Fruit fly (Drosophila melanogaster) whole organism, prepupa: ENCODE measurements around the gene Lk.
A peak's percentile ranks its signal among the peaks of the same experiment; 100 is the strongest.

Source experiments
- CG15336 ChIP-seq: fragments of 200-800 bp; sonication (Bioruptor generic); IDR thresholded peaks from 2 replicates; pipeline ENCODE4 v1.3.6; 2022; ENCODE audit warnings: missing biosample characterization, missing genetic modification characterization
- CG16779 ChIP-seq: fragments of 200-800 bp; sonication (Bioruptor generic); optimal IDR thresholded peaks from 3 replicates; lab custom pipeline; 2017; ENCODE audit warnings: missing biosample characterization, mild to moderate bottlenecking, missing genetic modification characterization
- CG3032 ChIP-seq: fragments of 200-800 bp; optimal IDR thresholded peaks from 2 replicates; lab custom pipeline; 2019; ENCODE audit warnings: missing biosample characterization, mild to moderate bottlenecking, missing genetic modification characterization, moderate library complexity
- CG31627 ChIP-seq: fragments of 200-800 bp; sonication (Bioruptor generic); optimal IDR thresholded peaks from 3 replicates; lab custom pipeline; 2016; ENCODE audit warnings: missing biosample characterization, missing genetic modification characterization
- CG3919 ChIP-seq: fragments of 200-800 bp; sonication (Bioruptor generic); optimal IDR thresholded peaks from 3 replicates; lab custom pipeline; 2016; ENCODE audit warnings: missing biosample characterization, missing genetic modification characterization
- CG6163 ChIP-seq: fragments of 200-800 bp; sonication (Bioruptor generic); IDR thresholded peaks from 3 replicates; pipeline ENCODE4 v1.3.6; 2022; ENCODE audit warnings: missing biosample characterization, missing genetic modification characterization
- CG6792 ChIP-seq: fragments of 200-800 bp; sonication (Bioruptor generic); optimal IDR thresholded peaks from 3 replicates; lab custom pipeline; 2016; ENCODE audit warnings: missing biosample characterization, missing genetic modification characterization
- CG6808 ChIP-seq: fragments of 200-800 bp; sonication (Bioruptor generic); optimal IDR thresholded peaks from 3 replicates; lab custom pipeline; 2017; ENCODE audit warnings: missing biosample characterization, missing genetic modification characterization, mild to moderate bottlenecking, moderate library complexity, missing genetic modification reagents
- CG8632 ChIP-seq: fragments of 200-800 bp; sonication (Bioruptor generic); optimal IDR thresholded peaks from 3 replicates; lab custom pipeline; 2016; ENCODE audit warnings: missing biosample characterization, missing genetic modification characterization
- Eip75B ChIP-seq: fragments of 200-800 bp; sonication (Bioruptor generic); optimal IDR thresholded peaks from 3 replicates; lab custom pipeline; 2016; ENCODE audit warnings: missing biosample characterization, missing genetic modification characterization
- Eip78C ChIP-seq: fragments of 200-800 bp; sonication (Bioruptor generic); peaks from one replicate; lab custom pipeline; 2016; ENCODE audit warnings: missing biosample characterization, missing genetic modification characterization
- Ets21C ChIP-seq: fragments of 200-800 bp; sonication (Bioruptor generic); optimal IDR thresholded peaks from 3 replicates; lab custom pipeline; 2016; ENCODE audit warnings: missing biosample characterization, missing genetic modification characterization
- Ets96B ChIP-seq: fragments of 200-800 bp; optimal IDR thresholded peaks from 2 replicates; lab custom pipeline; 2019; ENCODE audit warnings: missing biosample characterization, mild to moderate bottlenecking, missing genetic modification characterization, moderate library complexity
- Hr4 ChIP-seq: fragments of 200-800 bp; sonication (Bioruptor generic); optimal IDR thresholded peaks from 3 replicates; lab custom pipeline; 2016; ENCODE audit warnings: missing biosample characterization, missing genetic modification characterization
- Lpt ChIP-seq: fragments of 200-800 bp; sonication (Bioruptor generic); optimal IDR thresholded peaks from 3 replicates; lab custom pipeline; 2016; ENCODE audit warnings: missing biosample characterization, missing genetic modification characterization
- Smox ChIP-seq: fragments of 200-800 bp; sonication (Bioruptor generic); optimal IDR thresholded peaks from 3 replicates; lab custom pipeline; 2016; ENCODE audit warnings: missing biosample characterization, missing genetic modification characterization
- Sox102F ChIP-seq: fragments of 200-800 bp; sonication (Bioruptor generic); optimal IDR thresholded peaks from 2 replicates; lab custom pipeline; 2016; ENCODE audit warnings: missing biosample characterization, mild to moderate bottlenecking, missing genetic modification characterization
- Sox15 ChIP-seq: fragments of 200-800 bp; sonication (Bioruptor generic); optimal IDR thresholded peaks from 3 replicates; lab custom pipeline; 2016; ENCODE audit warnings: missing biosample characterization, missing genetic modification characterization
- cyc ChIP-seq: fragments of 200-800 bp; sonication (Bioruptor generic); optimal IDR thresholded peaks from 3 replicates; lab custom pipeline; 2016; ENCODE audit warnings: missing biosample characterization, missing genetic modification characterization
- dac ChIP-seq: fragments of 200-800 bp; sonication (Bioruptor generic); optimal IDR thresholded peaks from 2 replicates; lab custom pipeline; 2017; ENCODE audit warnings: missing biosample characterization, mild to moderate bottlenecking, missing genetic modification characterization
- esn ChIP-seq: fragments of 200-800 bp; sonication (Bioruptor generic); optimal IDR thresholded peaks from 2 replicates; lab custom pipeline; 2016; ENCODE audit warnings: missing biosample characterization, mild to moderate bottlenecking, missing genetic modification characterization, moderate library complexity
- fd59A ChIP-seq: fragments of 200-800 bp; sonication (Bioruptor generic); optimal IDR thresholded peaks from 2 replicates; lab custom pipeline; 2017; ENCODE audit warnings: missing biosample characterization, mild to moderate bottlenecking, missing genetic modification characterization, missing genetic modification reagents
- fd85E ChIP-seq: fragments of 200-800 bp; sonication (Bioruptor generic); optimal IDR thresholded peaks from 3 replicates; lab custom pipeline; 2016; ENCODE audit warnings: missing biosample characterization, missing genetic modification characterization
- fkh ChIP-seq: fragments of 200-800 bp; sonication (Bioruptor generic); optimal IDR thresholded peaks from 3 replicates; lab custom pipeline; 2017; ENCODE audit warnings: missing biosample characterization, mild to moderate bottlenecking, missing genetic modification characterization, moderate library complexity
- spab ChIP-seq: fragments of 200-800 bp; sonication (Bioruptor generic); optimal IDR thresholded peaks from 2 replicates; lab custom pipeline; 2017; ENCODE audit warnings: missing biosample characterization, mild to moderate bottlenecking, missing genetic modification characterization, missing genetic modification reagents
- svp ChIP-seq: fragments of 200-800 bp; sonication (Bioruptor generic); peaks from one replicate; lab custom pipeline; 2016; ENCODE audit warnings: missing biosample characterization, missing genetic modification characterization
- topi ChIP-seq: fragments of 200-800 bp; sonication (Bioruptor generic); optimal IDR thresholded peaks from 3 replicates; lab custom pipeline; 2016; ENCODE audit warnings: missing biosample characterization, missing genetic modification characterization
- vri ChIP-seq: fragments of 200-800 bp; sonication (Bioruptor generic); optimal IDR thresholded peaks from 3 replicates; lab custom pipeline; 2016; ENCODE audit warnings: missing biosample characterization, mild to moderate bottlenecking, missing genetic modification characterization

Lk gene

dm6 chr3L:14563461-14563860, 2.9 kb upstream of the Lk start:
- no peak for TF ChIP-seq Hr4 (GFP tag; lab: Kevin White, UChicago)
- no peak for TF ChIP-seq cyc (GFP tag; lab: Kevin White, UChicago)
- TF ChIP-seq fd85E (GFP tag; lab: Kevin White, UChicago), result no peak
- TF ChIP-seq Ets96B (tag; lab: Kevin White, UChicago), result no peak
- TF ChIP-seq topi (GFP tag; lab: Kevin White, UChicago), result no peak
- no peak for TF ChIP-seq Eip75B
- TF ChIP-seq CG6808 (GFP tag; lab: Kevin White, UChicago), result no peak
- TF ChIP-seq, all 60 proteins: peak for 0

dm6 chr3L:14562672-14563071, 2.1 kb upstream of the Lk start:
- TF ChIP-seq svp (GFP tag; lab: Kevin White, UChicago) (peak; percentile 44), CG16779 (tag; lab: Kevin White, UChicago) (no peak), fd59A (GFP tag; lab: Kevin White, UChicago) (no peak), esn (peak; percentile 25), CG6808 (GFP tag; lab: Kevin White, UChicago) (no peak), spab (GFP tag; lab: Kevin White, UChicago) (no peak), CG31627 (GFP tag; lab: Kevin White, UChicago) (no peak), CG6792 (no peak), CG3919 (no peak), Eip78C (GFP tag; lab: Kevin White, UChicago) (no peak), Sox15 (GFP tag; lab: Kevin White, UChicago) (no peak), Lpt (no peak), cyc (GFP tag; lab: Kevin White, UChicago) (no peak), Smox (GFP tag; lab: Kevin White, UChicago) (no peak)

- TF ChIP-seq svp (GFP tag; lab: Kevin White, UChicago), result peak; percentile 68
- TF ChIP-seq fkh (GFP tag; lab: Kevin White, UChicago), result peak; percentile 76
- TF ChIP-seq vri (GFP tag; lab: Kevin White, UChicago), result no peak
- TF ChIP-seq Eip78C (GFP tag; lab: Kevin White, UChicago), result peak; percentile 42
- peak; percentile 21 for TF ChIP-seq esn
- TF ChIP-seq dac (GFP tag; lab: Kevin White, UChicago), result no peak
- no peak for TF ChIP-seq Eip75B
These were observed 905 bp downstream of the Lk start, which contains the start of gene CG34039 for dm6 chr3L:14559659-14560058. Gene CG34039 (plus strand): TSS chr3L:14560000.

dm6 chr3L:14558947-14559509, 1.5 kb downstream of the Lk start:
- no peak for TF ChIP-seq Ets21C (GFP tag; lab: Kevin White, UChicago)
- no peak for TF ChIP-seq CG8632 (GFP tag; lab: Kevin White, UChicago)
- peak; percentile 1 for TF ChIP-seq CG6808 (GFP tag; lab: Kevin White, UChicago)

- no peak for TF ChIP-seq CG6808 (GFP tag; lab: Kevin White, UChicago)
- TF ChIP-seq svp (GFP tag; lab: Kevin White, UChicago), result peak; percentile 70
- no peak for TF ChIP-seq CG6163 (GFP tag; lab: Robert Waterston, UW)
- TF ChIP-seq, all 60 proteins: peak for 1
These were observed 2.5 kb downstream of the Lk start for dm6 chr3L:14558018-14558417.

- TF ChIP-seq Sox102F (no peak), CG15336 (GFP tag; lab: Robert Waterston, UW) (no peak), cyc (GFP tag; lab: Kevin White, UChicago) (no peak), CG3032 (peak; percentile 1), svp (GFP tag; lab: Kevin White, UChicago) (peak; percentile 90), Eip78C (GFP tag; lab: Kevin White, UChicago) (peak; percentile 37)
These were observed 3.5 kb downstream of the Lk start for dm6 chr3L:14556774-14557741.
